Worm (Caenorhabditis elegans) whole organism, early embryonic: ENCODE data around the gene C07G1.15.

ENCODE experiments used
- B0310.2 ChIP-seq: sonication (generic microtip); optimal IDR thresholded peaks from 2 replicates; lab custom pipeline; 2016; ENCODE audit warnings: mild to moderate bottlenecking, missing genetic modification characterization, missing compliant biosample characterization
- F13C5.2 ChIP-seq: sonication (generic microtip); optimal IDR thresholded peaks from 2 replicates; lab custom pipeline; 2017; ENCODE audit warnings: mild to moderate bottlenecking, missing genetic modification characterization, inconsistent platforms, missing compliant biosample characterization
- aly-1 ChIP-seq: sonication (generic microtip); optimal IDR thresholded peaks from 2 replicates; lab custom pipeline; 2016; ENCODE audit warnings: missing genetic modification characterization, missing compliant biosample characterization
- ama-1 ChIP-seq: fragments of 150-350 bp; optimal IDR thresholded peaks from 2 replicates; lab custom pipeline; 2014
- ceh-13 ChIP-seq: fragments of 200-800 bp; sonication (Bioruptor generic); optimal IDR thresholded peaks from 2 replicates; lab custom pipeline; 2018; ENCODE audit warnings: mild to moderate bottlenecking, missing genetic modification characterization, missing compliant biosample characterization
- ceh-36 ChIP-seq: sonication (generic microtip); optimal IDR thresholded peaks from 2 replicates; lab custom pipeline; 2016; ENCODE audit warnings: missing genetic modification characterization, inconsistent platforms, missing compliant biosample characterization
- ets-7 ChIP-seq: sonication (generic microtip); optimal IDR thresholded peaks from 2 replicates; lab custom pipeline; 2016; ENCODE audit warnings: missing genotype, missing genetic modification characterization, missing compliant biosample characterization
- hnd-1 ChIP-seq: sonication (generic microtip); optimal IDR thresholded peaks from 2 replicates; lab custom pipeline; 2016; ENCODE audit warnings: missing genetic modification characterization, missing compliant biosample characterization
- scrt-1 ChIP-seq: fragments of 200-800 bp; sonication (Bioruptor generic); IDR thresholded peaks from 2 replicates; pipeline ENCODE4 v1.3.6; 2022; ENCODE audit warnings: missing genetic modification characterization, missing compliant biosample characterization
- tbx-37 ChIP-seq: fragments of 200-800 bp; sonication (Bioruptor generic); conservative IDR thresholded peaks from 2 replicates; pipeline ENCODE4 v1.3.6; 2022; ENCODE audit warnings: missing genetic modification reagents, missing genetic modification characterization, missing compliant biosample characterization
- tra-4 ChIP-seq: sonication (generic microtip); optimal IDR thresholded peaks from 2 replicates; lab custom pipeline; 2017; ENCODE audit warnings: missing genetic modification characterization, missing compliant biosample characterization

- TF ChIP-seq hnd-1 (tag; lab: Kevin White, UChicago) = no peak
- TF ChIP-seq B0310.2 (tag; lab: Kevin White, UChicago) = no peak
- no peak for TF ChIP-seq ceh-13
- no peak for TF ChIP-seq ama-1
- TF ChIP-seq F13C5.2 (tag; lab: Kevin White, UChicago) = no peak
- no peak for TF ChIP-seq scrt-1 (GFP tag; lab: Robert Waterston, UW)
- TF ChIP-seq aly-1 (tag; lab: Kevin White, UChicago) = no peak
- no peak for TF ChIP-seq ceh-36 (tag; lab: Kevin White, UChicago)
- no peak for TF ChIP-seq ets-7
- no peak for TF ChIP-seq tbx-37 (GFP tag; lab: Robert Waterston, UW)
- no peak for TF ChIP-seq tra-4 (tag; lab: Kevin White, UChicago)
Observed at ce11 chrIV:8161774-8162173, 8.0 kb upstream of the C07G1.15 start.
